Fruit fly (Drosophila melanogaster) whole organism, pupa: ENCODE measurements around the gene NaPi-III.

Experiments
- CG10348 ChIP-seq: fragments of 200-800 bp; sonication (Bioruptor generic); IDR thresholded peaks from 2 replicates; pipeline ENCODE4 v1.3.6; 2022; ENCODE audit warnings: missing biosample characterization, missing genetic modification characterization
- CG12605 ChIP-seq: fragments of 200-800 bp; sonication (Bioruptor generic); IDR thresholded peaks from 2 replicates; pipeline ENCODE4 v1.3.6; 2022; ENCODE audit warnings: missing biosample characterization, missing genetic modification characterization
- CG13204 ChIP-seq: fragments of 200-800 bp; sonication (Bioruptor generic); optimal IDR thresholded peaks from 2 replicates; lab custom pipeline; 2018; ENCODE audit warnings: missing biosample characterization, mild to moderate bottlenecking, missing genetic modification characterization, moderate library complexity
- CG14655 ChIP-seq: fragments of 200-800 bp; sonication (Bioruptor generic); optimal IDR thresholded peaks from 3 replicates; lab custom pipeline; 2017; ENCODE audit warnings: mild to moderate bottlenecking, missing biosample characterization, missing genetic modification reagents, missing genetic modification characterization
- CG15710 ChIP-seq: fragments of 200-800 bp; sonication (Bioruptor generic); optimal IDR thresholded peaks from 2 replicates; lab custom pipeline; 2018; ENCODE audit warnings: missing biosample characterization, mild to moderate bottlenecking, missing genetic modification characterization, moderate library complexity
- CG17806 ChIP-seq: fragments of 200-800 bp; sonication (Bioruptor generic); optimal IDR thresholded peaks from 2 replicates; lab custom pipeline; 2018; ENCODE audit warnings: missing biosample characterization, mild to moderate bottlenecking, missing genetic modification characterization, moderate library complexity
- CG32121 ChIP-seq: fragments of 200-800 bp; sonication (Bioruptor generic); IDR thresholded peaks from 2 replicates; pipeline ENCODE4 v1.3.6; 2022; ENCODE audit warnings: missing biosample characterization, missing genetic modification characterization
- CG34367 ChIP-seq: fragments of 200-800 bp; sonication (Bioruptor generic); optimal IDR thresholded peaks from 2 replicates; lab custom pipeline; 2018; ENCODE audit warnings: missing biosample characterization, mild to moderate bottlenecking, missing genetic modification characterization
- CG4496 ChIP-seq: fragments of 200-800 bp; sonication (Bioruptor generic); IDR thresholded peaks from 3 replicates; pipeline ENCODE4 v1.3.6; 2022; ENCODE audit warnings: missing biosample characterization, missing genetic modification characterization
- CG8159 ChIP-seq: fragments of 200-800 bp; sonication (Bioruptor generic); optimal IDR thresholded peaks from 3 replicates; lab custom pipeline; 2018; ENCODE audit warnings: missing biosample characterization, mild to moderate bottlenecking, missing genetic modification characterization, moderate library complexity
- CG8301 ChIP-seq: fragments of 200-800 bp; sonication (Bioruptor generic); optimal IDR thresholded peaks from 2 replicates; lab custom pipeline; 2018; ENCODE audit warnings: missing biosample characterization, mild to moderate bottlenecking, missing genetic modification characterization
- CG9948 ChIP-seq: fragments of 200-800 bp; sonication (Bioruptor generic); optimal IDR thresholded peaks from 2 replicates; lab custom pipeline; 2018; ENCODE audit warnings: missing biosample characterization, mild to moderate bottlenecking, missing genetic modification characterization, moderate library complexity
- D1 ChIP-seq: fragments of 200-800 bp; sonication (Bioruptor generic); optimal IDR thresholded peaks from 2 replicates; lab custom pipeline; 2018; ENCODE audit warnings: missing biosample characterization, mild to moderate bottlenecking, missing genetic modification characterization, moderate library complexity
- EcR ChIP-seq: fragments of 200-800 bp; sonication (Bioruptor generic); optimal IDR thresholded peaks from 3 replicates; lab custom pipeline; 2019; ENCODE audit warnings: missing biosample characterization, missing genetic modification characterization, mild to moderate bottlenecking, moderate library complexity, missing genetic modification reagents
- Ets98B ChIP-seq: fragments of 200-800 bp; sonication (Bioruptor generic); IDR thresholded peaks from 2 replicates; pipeline ENCODE4 v1.3.6; 2022; ENCODE audit warnings: missing biosample characterization, missing genetic modification characterization
- Pif1A ChIP-seq: fragments of 200-800 bp; sonication (Bioruptor generic); optimal IDR thresholded peaks from 3 replicates; lab custom pipeline; 2016; ENCODE audit warnings: missing biosample characterization, missing genetic modification characterization
- Pif1B ChIP-seq: fragments of 200-800 bp; sonication (Bioruptor generic); optimal IDR thresholded peaks from 3 replicates; lab custom pipeline; 2016; ENCODE audit warnings: missing biosample characterization, missing genetic modification characterization
- Snoo ChIP-seq: fragments of 200-800 bp; sonication (Bioruptor generic); optimal IDR thresholded peaks from 3 replicates; lab custom pipeline; 2017; ENCODE audit warnings: missing biosample characterization, mild to moderate bottlenecking, missing genetic modification characterization, inconsistent platforms
- fd96Ca ChIP-seq: fragments of 200-800 bp; sonication (Bioruptor generic); IDR thresholded peaks from 3 replicates; pipeline ENCODE4 v1.3.6; 2022; ENCODE audit warnings: missing biosample characterization, missing genetic modification characterization
- gl ChIP-seq: fragments of 200-800 bp; sonication (Bioruptor generic); optimal IDR thresholded peaks from 2 replicates; lab custom pipeline; 2018; ENCODE audit warnings: missing biosample characterization, mild to moderate bottlenecking, missing genetic modification characterization
- rn ChIP-seq: fragments of 200-800 bp; sonication (Bioruptor generic); IDR thresholded peaks from 2 replicates; pipeline ENCODE4 v1.3.6; 2022; ENCODE audit warnings: missing biosample characterization, missing genetic modification characterization

NaPi-III gene

dm6 chr3L:11113198-11114197, 9.7 kb upstream of the NaPi-III start, which contains the start of gene Sod1:
Gene Sod1, minus strand, starts transcription at chr3L:11113740.
- peak; percentile 53 for TF ChIP-seq CG34367 (tag; lab: Kevin White, UChicago)
- TF ChIP-seq fd96Ca, result no peak
- TF ChIP-seq CG9948 (tag; lab: Kevin White, UChicago), result no peak
- TF ChIP-seq CG13204 (GFP tag; lab: Kevin White, UChicago), result no peak
- TF ChIP-seq Snoo (tag; lab: Kevin White, UChicago), result peak; percentile 65
- no peak for TF ChIP-seq CG17806 (tag; lab: Kevin White, UChicago)
- TF ChIP-seq CG8159 (tag; lab: Kevin White, UChicago), result peak; percentile 41
- TF ChIP-seq CG4496, result peak; percentile 62; the same call in 1 of the 3 replicates
- peak; percentile 78 for TF ChIP-seq EcR (GFP tag; lab: Kevin White, UChicago)
- peak; percentile 51 for TF ChIP-seq Pif1B (GFP tag; lab: Kevin White, UChicago)
- peak; percentile 76 for TF ChIP-seq gl
- peak; percentile 46 for TF ChIP-seq CG8301
- peak; percentile 63 for TF ChIP-seq CG12605 (GFP tag; lab: Robert Waterston, UW)
- no peak for TF ChIP-seq CG14655 (GFP tag; lab: Kevin White, UChicago)
- TF ChIP-seq rn (GFP tag; lab: Robert Waterston, UW), result no peak
- TF ChIP-seq D1, result no peak
- peak; percentile 41 for TF ChIP-seq CG15710 (tag; lab: Kevin White, UChicago)
- peak; percentile 58; the same call in 1 of the 2 replicates for TF ChIP-seq Ets98B (GFP tag; lab: Robert Waterston, UW)
- TF ChIP-seq Pif1A (GFP tag; lab: Kevin White, UChicago), result peak; percentile 74
- TF ChIP-seq CG10348 (GFP tag; lab: Robert Waterston, UW), result no peak
- no peak for TF ChIP-seq CG32121 (GFP tag; lab: Robert Waterston, UW)

- TF ChIP-seq CG32121 (GFP tag; lab: Robert Waterston, UW), result no peak
- no peak for TF ChIP-seq fd96Ca
- TF ChIP-seq gl, result no peak
- TF ChIP-seq Pif1B (GFP tag; lab: Kevin White, UChicago), result no peak
- TF ChIP-seq CG8301, result no peak
- no peak for TF ChIP-seq CG8159 (tag; lab: Kevin White, UChicago)
- TF ChIP-seq CG9948 (tag; lab: Kevin White, UChicago), result no peak
- TF ChIP-seq CG14655 (GFP tag; lab: Kevin White, UChicago), result no peak
- no peak for TF ChIP-seq CG34367 (tag; lab: Kevin White, UChicago)
- no peak for TF ChIP-seq Snoo (tag; lab: Kevin White, UChicago)
- no peak for TF ChIP-seq CG10348 (GFP tag; lab: Robert Waterston, UW)
- TF ChIP-seq CG4496, result no peak
- no peak for TF ChIP-seq EcR (GFP tag; lab: Kevin White, UChicago)
- TF ChIP-seq CG15710 (tag; lab: Kevin White, UChicago), result no peak
- TF ChIP-seq CG12605 (GFP tag; lab: Robert Waterston, UW), result no peak
- TF ChIP-seq CG17806 (tag; lab: Kevin White, UChicago), result no peak
- no peak for TF ChIP-seq rn (GFP tag; lab: Robert Waterston, UW)
- no peak for TF ChIP-seq Ets98B (GFP tag; lab: Robert Waterston, UW)
- no peak for TF ChIP-seq CG13204 (GFP tag; lab: Kevin White, UChicago)
- no peak for TF ChIP-seq Pif1A (GFP tag; lab: Kevin White, UChicago)
These were observed 5.4 kb upstream of the NaPi-III start for dm6 chr3L:11117733-11118132.

dm6 chr3L:11118627-11119395, 4.3 kb upstream of the NaPi-III start:
- TF ChIP-seq gl (peak; percentile 55), CG32121 (GFP tag; lab: Robert Waterston, UW) (peak; percentile 67), Pif1A (GFP tag; lab: Kevin White, UChicago) (peak; percentile 42), CG4496 (peak; percentile 59; the same call in 2 of the 3 replicates), CG14655 (GFP tag; lab: Kevin White, UChicago) (peak; percentile 2), CG12605 (GFP tag; lab: Robert Waterston, UW) (peak; percentile 72), CG13204 (GFP tag; lab: Kevin White, UChicago) (peak; percentile 64), fd96Ca (peak; percentile 69; the same call in 2 of the 3 replicates), CG9948 (tag; lab: Kevin White, UChicago) (no peak), CG10348 (GFP tag; lab: Robert Waterston, UW) (no peak), EcR (GFP tag; lab: Kevin White, UChicago) (peak; percentile 29), Snoo (tag; lab: Kevin White, UChicago) (no peak), Pif1B (GFP tag; lab: Kevin White, UChicago) (no peak), D1 (no peak), CG8301 (no peak), Ets98B (GFP tag; lab: Robert Waterston, UW) (peak; percentile 65), CG15710 (tag; lab: Kevin White, UChicago) (no peak), CG8159 (tag; lab: Kevin White, UChicago) (no peak), CG17806 (tag; lab: Kevin White, UChicago) (no peak)

- TF ChIP-seq Snoo (tag; lab: Kevin White, UChicago) (no peak), CG14655 (GFP tag; lab: Kevin White, UChicago) (no peak), rn (GFP tag; lab: Robert Waterston, UW) (peak; percentile 46), CG4496 (peak; percentile 60; the same call in 2 of the 3 replicates), CG15710 (tag; lab: Kevin White, UChicago) (no peak), Ets98B (GFP tag; lab: Robert Waterston, UW) (peak; percentile 29; the same call in 1 of the 2 replicates), fd96Ca (peak; percentile 50; the same call in 2 of the 3 replicates), CG34367 (tag; lab: Kevin White, UChicago) (no peak)
- TF ChIP-seq, all 21 proteins: peak for 4
These were observed 3.7 kb upstream of the NaPi-III start for dm6 chr3L:11119396-11119900.
